Fruit fly (Drosophila melanogaster): ENCODE data around the gene CG11668.

DNA sequence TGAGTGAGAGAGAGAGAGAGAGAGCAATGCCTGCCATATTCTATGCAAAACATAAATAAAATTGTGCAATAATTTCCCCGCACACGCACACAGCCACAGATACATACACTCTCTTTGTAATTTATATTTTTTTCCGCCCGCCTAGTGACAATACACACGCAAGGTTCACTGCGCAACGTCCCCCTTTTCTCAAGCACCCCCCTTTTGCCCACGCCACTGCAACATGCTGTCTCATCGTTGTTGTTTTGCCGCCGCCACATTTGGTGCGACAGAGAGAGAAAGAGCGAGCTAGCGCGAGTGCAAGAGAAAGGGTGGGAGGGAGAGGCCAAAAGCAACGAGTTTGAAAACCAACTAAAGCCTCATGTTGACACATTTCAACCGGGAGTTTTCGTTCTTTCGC, 25.8 kb upstream of the CG11668 start:
- peak; percentile 78 for TF ChIP-seq Hr83 (GFP tag; optimal IDR thresholded peaks at IDR 0.05; ENCODE audit: poor library complexity, severe bottlenecking)
- TF ChIP-seq h (GFP tag; optimal IDR thresholded peaks at IDR 0.05): peak; percentile 85
- peak; percentile 82 for TF ChIP-seq ey (GFP tag; optimal IDR thresholded peaks at IDR 0.05)
- TF ChIP-seq CG9705 (GFP tag; optimal IDR thresholded peaks at IDR 0.05): peak; percentile 7
- peak; percentile 45 for TF ChIP-seq sv (GFP tag; optimal IDR thresholded peaks at IDR 0.05)
- peak; percentile 64 for TF ChIP-seq OdsH (GFP tag; optimal IDR thresholded peaks at IDR 0.05)
- TF ChIP-seq fru (GFP tag; optimal IDR thresholded peaks at IDR 0.05): peak; percentile 83
- peak; percentile 72 for TF ChIP-seq N (GFP tag; optimal IDR thresholded peaks at IDR 0.05)
- TF ChIP-seq pan (optimal IDR thresholded peaks at IDR 0.05): no peak
- no peak for TF ChIP-seq Hr78 (GFP tag; optimal IDR thresholded peaks at IDR 0.05)
- TF ChIP-seq Dfd (GFP tag; optimal IDR thresholded peaks at IDR 0.05): no peak

Measured in whole organism, wandering third instar larva.